Worm (Caenorhabditis elegans): ENCODE data around the gene C04C11.1.
A peak's percentile ranks its signal among the peaks of the same experiment; 100 is the strongest.

DNA sequence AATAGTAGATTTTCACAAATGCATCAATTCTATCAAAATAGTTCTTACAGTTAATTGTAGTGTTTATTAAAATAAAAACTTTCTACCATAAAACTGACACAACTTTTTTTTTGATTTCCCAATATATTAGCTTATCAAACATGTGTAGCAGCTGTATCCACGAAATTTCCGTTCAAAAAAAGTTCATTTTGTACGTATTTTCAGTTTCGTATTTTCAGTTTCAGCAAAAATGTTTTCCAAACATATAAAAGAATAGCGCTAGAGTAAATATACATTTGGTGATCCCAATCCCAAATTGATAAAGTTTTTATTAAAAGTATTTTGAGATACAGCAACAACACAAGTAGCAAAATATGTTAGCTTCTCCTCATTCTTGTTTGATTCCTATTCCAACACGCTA lies 9.0 kb downstream of the C04C11.1 start:
- TF ChIP-seq lir-3 (tag; optimal IDR thresholded peaks at IDR 0.05) (no peak), unc-39 (tag; optimal IDR thresholded peaks at IDR 0.05) (no peak), daf-19 (GFP tag; conservative IDR thresholded peaks at IDR 0.05) (no peak), snpc-4 (tag; optimal IDR thresholded peaks at IDR 0.05) (no peak), unc-62 (GFP tag; optimal IDR thresholded peaks at IDR 0.05 in 1 of 2) (peak in 1 of 2 experiments; percentile 97), unc-62 (tag; optimal IDR thresholded peaks at IDR 0.05) (no peak), F49E8.2 (tag; optimal IDR thresholded peaks at IDR 0.05; ENCODE audit: borderline replicate concordance) (no peak), pqm-1 (tag; optimal IDR thresholded peaks at IDR 0.05) (no peak)
